Fruit fly (Drosophila melanogaster): ENCODE measurements around the gene Dd.

The Dd gene

dm6 chrX:21362878-21363277 lies 39.1 kb upstream of the Dd start, which contains the start of the genes bbx and waw (continued):
- TF ChIP-seq CG11247 (GFP tag; IDR thresholded peaks at IDR 0.05) = no peak
- TF ChIP-seq zfh2 (GFP tag; optimal IDR thresholded peaks at IDR 0.05) = no peak
- TF ChIP-seq CG3838 (GFP tag; optimal IDR thresholded peaks at IDR 0.05) = no peak
- peak; percentile 67 for TF ChIP-seq CG7987 (GFP tag; optimal IDR thresholded peaks at IDR 0.05)
- TF ChIP-seq peb (GFP tag; IDR thresholded peaks at IDR 0.05) = no peak
- TF ChIP-seq stwl (tag; optimal IDR thresholded peaks at IDR 0.05) = peak; percentile 57
- TF ChIP-seq CG8359 (GFP tag; optimal IDR thresholded peaks at IDR 0.05; ENCODE audit: borderline replicate concordance) = no peak
- peak; percentile 59 for TF ChIP-seq vvl (GFP tag; IDR thresholded peaks at IDR 0.05)
- no peak for TF ChIP-seq CG1792 (GFP tag; optimal IDR thresholded peaks at IDR 0.05)
- no peak for TF ChIP-seq CG11696 (GFP tag; IDR thresholded peaks at IDR 0.05)
- no peak for TF ChIP-seq CG6683 (GFP tag; optimal IDR thresholded peaks at IDR 0.05)
- TF ChIP-seq Hmx (GFP tag; optimal IDR thresholded peaks at IDR 0.05) = no peak
- TF ChIP-seq pum (GFP tag; optimal IDR thresholded peaks at IDR 0.05) = no peak
- no peak for TF ChIP-seq luna (GFP tag; optimal IDR thresholded peaks at IDR 0.05)
- peak; percentile 46 for TF ChIP-seq CG13424 (tag; optimal IDR thresholded peaks at IDR 0.05)
- no peak for TF ChIP-seq CG8281 (tag; optimal IDR thresholded peaks at IDR 0.05)
- TF ChIP-seq Tbp (GFP tag; optimal IDR thresholded peaks at IDR 0.05) = no peak
- TF ChIP-seq CG7556 (GFP tag; optimal IDR thresholded peaks at IDR 0.05) = no peak
- no peak for TF ChIP-seq Scr (GFP tag; IDR thresholded peaks at IDR 0.05; ENCODE audit: partially characterized antibody)
- no peak for TF ChIP-seq wdn (GFP tag; IDR thresholded peaks at IDR 0.05)
- TF ChIP-seq Fer2 (tag; optimal IDR thresholded peaks at IDR 0.05) = no peak
- no peak for TF ChIP-seq ato (GFP tag; IDR thresholded peaks at IDR 0.05; ENCODE audit: partially characterized antibody)
- peak; percentile 40 for TF ChIP-seq CG17385 (GFP tag; optimal IDR thresholded peaks at IDR 0.05)
- no peak for TF ChIP-seq CG31365 (tag; optimal IDR thresholded peaks at IDR 0.05)
- TF ChIP-seq CG30403 (GFP tag; optimal IDR thresholded peaks at IDR 0.05) = no peak
- no peak for TF ChIP-seq lab (GFP tag; optimal IDR thresholded peaks at IDR 0.05)
- no peak for TF ChIP-seq CG18599 (GFP tag; optimal IDR thresholded peaks at IDR 0.05)
- no peak for TF ChIP-seq sima (GFP tag; optimal IDR thresholded peaks at IDR 0.05)
- no peak for TF ChIP-seq Hr51 (GFP tag; optimal IDR thresholded peaks at IDR 0.05)
- peak; percentile 52 for TF ChIP-seq CG14710 (tag; optimal IDR thresholded peaks at IDR 0.05)
- no peak for TF ChIP-seq Bteb2 (GFP tag; optimal IDR thresholded peaks at IDR 0.05)
- peak; percentile 60 for TF ChIP-seq CG15514 (GFP tag; optimal IDR thresholded peaks at IDR 0.05)
- TF ChIP-seq CG32767 (GFP tag; IDR thresholded peaks at IDR 0.05) = no peak
- no peak for TF ChIP-seq Elba2 (GFP tag; optimal IDR thresholded peaks at IDR 0.05)
- no peak for TF ChIP-seq CG9215 (GFP tag; IDR thresholded peaks at IDR 0.05)
- TF ChIP-seq CG6854 (GFP tag; optimal IDR thresholded peaks at IDR 0.05) = no peak
- TF ChIP-seq CG4820 (GFP tag; optimal IDR thresholded peaks at IDR 0.05) = no peak
- no peak for TF ChIP-seq Lpt (GFP tag; optimal IDR thresholded peaks at IDR 0.05)
- no peak for TF ChIP-seq Bgb (GFP tag; IDR thresholded peaks at IDR 0.05; ENCODE audit: partially characterized antibody)
- no peak for TF ChIP-seq bab2 (GFP tag; optimal IDR thresholded peaks at IDR 0.05)
- TF ChIP-seq HLH4C (GFP tag; IDR thresholded peaks at IDR 0.05; ENCODE audit: partially characterized antibody) = no peak
- TF ChIP-seq Poxn (GFP tag; IDR thresholded peaks at IDR 0.05) = no peak
- no peak for TF ChIP-seq CG11398 (GFP tag; optimal IDR thresholded peaks at IDR 0.05)
- no peak for TF ChIP-seq CG10366 (GFP tag; IDR thresholded peaks at IDR 0.05)
- TF ChIP-seq pb (GFP tag; optimal IDR thresholded peaks at IDR 0.05) = no peak
- TF ChIP-seq CG9727 (GFP tag; optimal IDR thresholded peaks at IDR 0.05) = peak; percentile 47
- TF ChIP-seq CG43689 (GFP tag; IDR thresholded peaks at IDR 0.05) = no peak
- peak; percentile 48 for TF ChIP-seq CG15601 (tag; optimal IDR thresholded peaks at IDR 0.05)
- TF ChIP-seq pnt (GFP tag; optimal IDR thresholded peaks at IDR 0.05) = no peak
- peak; percentile 43 for TF ChIP-seq zen (tag; optimal IDR thresholded peaks at IDR 0.05)
- no peak for TF ChIP-seq NFAT (GFP tag; IDR thresholded peaks at IDR 0.05)
- TF ChIP-seq CG12071 (GFP tag; optimal IDR thresholded peaks at IDR 0.05) = no peak

Data from whole organism, embryonic.